Worm (Caenorhabditis elegans): ENCODE data around the gene hlh-6.

hlh-6 gene

ce11 chrII:9646928-9647838 is 32.6 kb upstream of the hlh-6 start, which contains the start of gene sqv-8 (continued):
- TF ChIP-seq rnt-1 (tag; optimal IDR thresholded peaks at IDR 0.05) (peak; percentile 5), snu-23 (GFP tag; optimal IDR thresholded peaks at IDR 0.05) (peak; percentile 51), jun-1 (tag; optimal IDR thresholded peaks at IDR 0.05) (no peak), mdl-1 (tag; optimal IDR thresholded peaks at IDR 0.05) (peak in 1 of 2 experiments; percentile 37), zip-4 (GFP tag; optimal IDR thresholded peaks at IDR 0.05) (no peak), lin-14 (GFP tag; optimal IDR thresholded peaks at IDR 0.05) (peak; percentile 62), ceh-88 (GFP tag; IDR thresholded peaks at IDR 0.05) (no peak), unc-86 (tag; optimal IDR thresholded peaks at IDR 0.05) (no peak), lin-15B (tag; optimal IDR thresholded peaks at IDR 0.05) (no peak), snpc-4 (tag; optimal IDR thresholded peaks at IDR 0.05) (no peak), lin-35 (GFP tag; optimal IDR thresholded peaks at IDR 0.05) (peak in 1 of 2 experiments; percentile 14), nhr-77 (tag; optimal IDR thresholded peaks at IDR 0.05) (no peak), skn-1 (tag; optimal IDR thresholded peaks at IDR 0.05) (peak; percentile 33), ceh-8 (GFP tag; optimal IDR thresholded peaks at IDR 0.05) (no peak), xbp-1 (tag; optimal IDR thresholded peaks at IDR 0.05) (peak; percentile 24), ceh-82 (tag; optimal IDR thresholded peaks at IDR 0.05) (peak in 1 of 3 experiments; percentile 6), nhr-85 (tag) (peak; percentile 65)

ce11 chrII:9646122-9646555 is 31.5 kb upstream of the hlh-6 start:
- peak; percentile 70 to 76 for TF ChIP-seq efl-1 (optimal IDR thresholded peaks at IDR 0.05)
- TF ChIP-seq efl-1 (GFP tag; optimal IDR thresholded peaks at IDR 0.05 in 1 of 2) = peak; percentile 9 to 86
- TF ChIP-seq lin-14 (GFP tag; optimal IDR thresholded peaks at IDR 0.05) = peak; percentile 97
- peak; percentile 95 for TF ChIP-seq blmp-1 (tag; optimal IDR thresholded peaks at IDR 0.05)
- TF ChIP-seq nhr-90 (tag; optimal IDR thresholded peaks at IDR 0.05; ENCODE audit: poor library complexity) = peak; percentile 50
- TF ChIP-seq C04F5.9 (tag; optimal IDR thresholded peaks at IDR 0.05) = no peak
- no peak for TF ChIP-seq unc-98 (GFP tag; IDR thresholded peaks at IDR 0.05)
- peak; percentile 64 for TF ChIP-seq jun-1 (tag; optimal IDR thresholded peaks at IDR 0.05)
- TF ChIP-seq unc-62 (GFP tag; optimal IDR thresholded peaks at IDR 0.05) = no peak
- peak; percentile 60 for TF ChIP-seq nhr-19 (GFP tag; conservative IDR thresholded peaks at IDR 0.05)
- peak; percentile 29 for TF ChIP-seq lin-13 (GFP tag; optimal IDR thresholded peaks at IDR 0.05)
- peak; percentile 90 for TF ChIP-seq nhr-85 (tag)
- TF ChIP-seq skn-1 (tag; optimal IDR thresholded peaks at IDR 0.05) = peak; percentile 56
- TF ChIP-seq unc-130 (tag; optimal IDR thresholded peaks at IDR 0.05) = no peak
- TF ChIP-seq nhr-71 (tag; optimal IDR thresholded peaks at IDR 0.05) = peak; percentile 83
- peak; percentile 15 for TF ChIP-seq C16A3.4 (tag; optimal IDR thresholded peaks at IDR 0.05)
- no peak for TF ChIP-seq Y116A8C.19 (tag; optimal IDR thresholded peaks at IDR 0.05; ENCODE audit: borderline replicate concordance)
- no peak for TF ChIP-seq zag-1 (tag; optimal IDR thresholded peaks at IDR 0.05)
- peak; percentile 82 for TF ChIP-seq ama-1 (optimal IDR thresholded peaks at IDR 0.05)
- no peak for TF ChIP-seq tlp-1 (tag; optimal IDR thresholded peaks at IDR 0.05)
- peak in 2 of 6 experiments; percentile 33 to 59 for TF ChIP-seq elt-3 (tag; optimal IDR thresholded peaks at IDR 0.05)
- TF ChIP-seq ces-1 (GFP tag; optimal IDR thresholded peaks at IDR 0.05) = no peak
- no peak for TF ChIP-seq ceh-8 (GFP tag; optimal IDR thresholded peaks at IDR 0.05)
- peak; percentile 37 to 74 (median 44) for TF ChIP-seq ceh-82 (tag; optimal IDR thresholded peaks at IDR 0.05)
- no peak for TF ChIP-seq ets-5 (GFP tag; IDR thresholded peaks at IDR 0.05)
- TF ChIP-seq alr-1 (tag; optimal IDR thresholded peaks at IDR 0.05; ENCODE audit: borderline replicate concordance) = no peak
- peak; percentile 70 to 82 for TF ChIP-seq lsy-2 (tag; optimal IDR thresholded peaks at IDR 0.05)
- TF ChIP-seq nhr-47 (tag; optimal IDR thresholded peaks at IDR 0.05) = peak; percentile 60
- no peak for TF ChIP-seq nhr-84 (tag; optimal IDR thresholded peaks at IDR 0.05)
- peak; percentile 70 for TF ChIP-seq swsn-7 (tag; optimal IDR thresholded peaks at IDR 0.05)
- no peak for TF ChIP-seq nhr-76 (tag; optimal IDR thresholded peaks at IDR 0.05)
- TF ChIP-seq pax-3 (tag; optimal IDR thresholded peaks at IDR 0.05) = peak; percentile 34
- TF ChIP-seq ceh-88 (GFP tag; IDR thresholded peaks at IDR 0.05) = no peak
- no peak for TF ChIP-seq dsc-1 (tag; optimal IDR thresholded peaks at IDR 0.05)
- TF ChIP-seq xbp-1 (tag; optimal IDR thresholded peaks at IDR 0.05) = peak; percentile 55
- TF ChIP-seq fkh-4 (tag; optimal IDR thresholded peaks at IDR 0.05; ENCODE audit: borderline replicate concordance) = no peak
- TF ChIP-seq elt-2 (tag; optimal IDR thresholded peaks at IDR 0.05) = peak; percentile 11
- no peak for TF ChIP-seq nhr-12 (tag; optimal IDR thresholded peaks at IDR 0.05)
- TF ChIP-seq irx-1 (tag; optimal IDR thresholded peaks at IDR 0.05) = peak; percentile 41
- peak; percentile 63 for TF ChIP-seq tbx-2 (tag; optimal IDR thresholded peaks at IDR 0.05)

Measured in whole organism, L1 larva.